Worm (Caenorhabditis elegans) whole organism, midembryonic: Measurements from ENCODE around the gene T19D12.2.

Experiments used
- T22C8.4 ChIP-seq: fragments of 200-800 bp; sonication (Bioruptor generic); IDR thresholded peaks from 2 replicates; pipeline ENCODE4 v1.3.6; 2022; ENCODE audit warnings: missing genetic modification characterization, missing compliant biosample characterization
- flt-1 ChIP-seq: fragments of 200-800 bp; sonication (Bioruptor generic); IDR thresholded peaks from 2 replicates; pipeline ENCODE4 v1.3.6; 2022; ENCODE audit warnings: missing genetic modification characterization, missing compliant biosample characterization
- klf-2 ChIP-seq: fragments of 200-800 bp; sonication (Bioruptor generic); conservative IDR thresholded peaks from 2 replicates; pipeline ENCODE4 v1.3.6; 2022; ENCODE audit warnings: missing genetic modification reagents, missing genetic modification characterization, missing compliant biosample characterization
- med-1 ChIP-seq: sonication (generic microtip); optimal IDR thresholded peaks from 2 replicates; lab custom pipeline; 2017; ENCODE audit warnings: missing genetic modification characterization, mild to moderate bottlenecking, missing compliant biosample characterization, antibody characterized with exemption, missing genetic modification reagents; ENCODE audit not compliant: insufficient read depth
- tab-1 ChIP-seq: fragments of 200-800 bp; sonication (Bioruptor generic); IDR thresholded peaks from 2 replicates; pipeline ENCODE4 v1.3.6; 2022; ENCODE audit warnings: missing genetic modification characterization, missing compliant biosample characterization
- ztf-29 ChIP-seq: fragments of 200-800 bp; sonication (Bioruptor generic); IDR thresholded peaks from 2 replicates; pipeline ENCODE4 v1.3.6; 2022; ENCODE audit warnings: missing genetic modification reagents, missing genetic modification characterization, missing compliant biosample characterization

- no peak for TF ChIP-seq T22C8.4
- no peak for TF ChIP-seq med-1 (GFP tag; lab: Kevin White, UChicago)
- no peak for TF ChIP-seq flt-1 (GFP tag; lab: Robert Waterston, UW)
- TF ChIP-seq ztf-29 (GFP tag; lab: Robert Waterston, UW): no peak
- no peak for TF ChIP-seq tab-1 (GFP tag; lab: Robert Waterston, UW)
- no peak for TF ChIP-seq klf-2 (GFP tag; lab: Robert Waterston, UW)
These were observed 45.5 kb downstream of the T19D12.2 start for ce11 chrII:6706552-6707091.
